Worm (Caenorhabditis elegans) whole organism, L2 larva: ENCODE data around the gene gst-35.

Experiments
- ZK546.5 ChIP-seq: sonication (generic microtip); optimal IDR thresholded peaks from 2 replicates; lab custom pipeline; 2017; ENCODE audit warnings: missing biosample characterization, missing genetic modification characterization
- dmd-4 ChIP-seq: sonication (generic microtip); optimal IDR thresholded peaks from 2 replicates; lab custom pipeline; 2017; ENCODE audit warnings: missing biosample characterization, missing genetic modification characterization
- elt-3 ChIP-seq: sonication (generic microtip); optimal IDR thresholded peaks from 2 replicates; lab custom pipeline; 2017; ENCODE audit warnings: missing biosample characterization, missing genetic modification characterization
- lin-39 ChIP-seq: fragments of 150-350 bp; optimal IDR thresholded peaks from 2 replicates; lab custom pipeline; 2014; ENCODE audit warnings: missing biosample characterization, missing genetic modification reagents, missing genetic modification characterization
- nhr-25 ChIP-seq: fragments of 150-350 bp; sonication (generic microtip); optimal IDR thresholded peaks from 3 replicates; lab custom pipeline; 2014; ENCODE audit warnings: missing biosample characterization, missing genetic modification characterization
- snpc-4 ChIP-seq: fragments of 150-350 bp; optimal IDR thresholded peaks from 2 replicates; lab custom pipeline; 2014; ENCODE audit warnings: missing biosample characterization, missing genetic modification characterization

DNA sequence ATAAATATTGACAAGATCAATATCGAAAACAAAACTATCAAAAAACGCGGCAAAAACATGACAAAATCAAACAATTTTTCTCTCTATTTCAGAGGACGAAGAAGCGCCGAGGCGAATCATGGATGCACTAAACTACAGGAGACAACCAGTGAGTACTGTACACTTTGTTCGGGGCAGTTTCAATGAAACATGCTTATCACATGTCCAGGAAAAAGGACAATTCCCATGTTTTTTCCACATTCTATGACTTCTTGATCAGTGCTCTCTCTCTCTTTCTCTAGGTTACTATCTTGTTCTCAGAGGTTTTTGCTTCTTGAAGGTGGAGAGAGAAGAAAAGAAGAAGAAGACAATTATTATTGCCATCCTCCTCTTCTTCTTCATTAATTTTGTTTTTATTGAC, 12.3 kb upstream of the gst-35 start:
- no peak for TF ChIP-seq ZK546.5 (tag; lab: Kevin White, UChicago)
- TF ChIP-seq snpc-4: no peak
- no peak for TF ChIP-seq dmd-4 (tag; lab: Kevin White, UChicago)
- no peak for TF ChIP-seq nhr-25 (tag; lab: Kevin White, UChicago)
- TF ChIP-seq elt-3: no peak
- TF ChIP-seq lin-39 (tag; lab: Kevin White, UChicago): no peak
